Worm (Caenorhabditis elegans): ENCODE measurements around the gene marc-5.

marc-5 gene

ce11 chrII:12387487-12387886 is 8.2 kb upstream of the marc-5 start:
- TF ChIP-seq alr-1 (tag; optimal IDR thresholded peaks at IDR 0.05) = no peak
- TF ChIP-seq ceh-82 (tag; optimal IDR thresholded peaks at IDR 0.05) = no peak
- TF ChIP-seq nhr-25 (tag; optimal IDR thresholded peaks at IDR 0.05) = no peak
- no peak for TF ChIP-seq Y55F3AM.14 (GFP tag; optimal IDR thresholded peaks at IDR 0.05)
- no peak for TF ChIP-seq zag-1 (tag; optimal IDR thresholded peaks at IDR 0.05)
- TF ChIP-seq nhr-10 (tag; optimal IDR thresholded peaks at IDR 0.05) = no peak
- no peak for TF ChIP-seq unc-55 (GFP tag; optimal IDR thresholded peaks at IDR 0.05)
- TF ChIP-seq fos-1 (tag; optimal IDR thresholded peaks at IDR 0.05) = no peak
- no peak for TF ChIP-seq blmp-1 (tag; optimal IDR thresholded peaks at IDR 0.05; ENCODE audit: insufficient read depth)
- TF ChIP-seq nhr-77 (tag; optimal IDR thresholded peaks at IDR 0.05) = no peak
- no peak for TF ChIP-seq lin-39 (tag; optimal IDR thresholded peaks at IDR 0.05)
- no peak for TF ChIP-seq lsy-2 (tag; optimal IDR thresholded peaks at IDR 0.05)
- no peak for TF ChIP-seq ztf-4 (tag; optimal IDR thresholded peaks at IDR 0.05)
- TF ChIP-seq sma-9 (GFP tag; optimal IDR thresholded peaks at IDR 0.05) = no peak
- TF ChIP-seq sma-9 (tag; optimal IDR thresholded peaks at IDR 0.05) = no peak
- TF ChIP-seq peb-1 (tag; optimal IDR thresholded peaks at IDR 0.05) = no peak
- no peak for TF ChIP-seq nhr-12 (tag; optimal IDR thresholded peaks at IDR 0.05)
- no peak for TF ChIP-seq egl-27 (tag; optimal IDR thresholded peaks at IDR 0.05)
- TF ChIP-seq unc-62 (GFP tag; optimal IDR thresholded peaks at IDR 0.05) = no peak
- no peak for TF ChIP-seq dmd-4 (tag; optimal IDR thresholded peaks at IDR 0.05)
- TF ChIP-seq R02D3.7 (tag; optimal IDR thresholded peaks at IDR 0.05) = no peak

- no peak for TF ChIP-seq elt-3 (tag; optimal IDR thresholded peaks at IDR 0.05)
- no peak for TF ChIP-seq crh-2 (tag; optimal IDR thresholded peaks at IDR 0.05)
- no peak for TF ChIP-seq nhr-77 (tag; optimal IDR thresholded peaks at IDR 0.05)
- no peak for TF ChIP-seq blmp-1 (tag; optimal IDR thresholded peaks at IDR 0.05; ENCODE audit: insufficient read depth)
- no peak for TF ChIP-seq ztf-11 (tag; optimal IDR thresholded peaks at IDR 0.05)
- no peak for TF ChIP-seq nhr-23 (tag; optimal IDR thresholded peaks at IDR 0.05)
- TF ChIP-seq nhr-237 (tag; optimal IDR thresholded peaks at IDR 0.05) = no peak
- TF ChIP-seq alr-1 (tag; optimal IDR thresholded peaks at IDR 0.05) = no peak
- TF ChIP-seq nhr-12 (tag; optimal IDR thresholded peaks at IDR 0.05) = no peak
- no peak for TF ChIP-seq R02D3.7 (tag; optimal IDR thresholded peaks at IDR 0.05)
- TF ChIP-seq ceh-16 (tag; optimal IDR thresholded peaks at IDR 0.05) = no peak
- TF ChIP-seq mab-5 (tag; optimal IDR thresholded peaks at IDR 0.05) = no peak
These were observed 7.5 kb upstream of the marc-5 start, which contains the start of gene sre-42 for ce11 chrII:12386781-12387180. TSS of gene sre-42 (minus strand) at chrII:12386881.

DNA sequence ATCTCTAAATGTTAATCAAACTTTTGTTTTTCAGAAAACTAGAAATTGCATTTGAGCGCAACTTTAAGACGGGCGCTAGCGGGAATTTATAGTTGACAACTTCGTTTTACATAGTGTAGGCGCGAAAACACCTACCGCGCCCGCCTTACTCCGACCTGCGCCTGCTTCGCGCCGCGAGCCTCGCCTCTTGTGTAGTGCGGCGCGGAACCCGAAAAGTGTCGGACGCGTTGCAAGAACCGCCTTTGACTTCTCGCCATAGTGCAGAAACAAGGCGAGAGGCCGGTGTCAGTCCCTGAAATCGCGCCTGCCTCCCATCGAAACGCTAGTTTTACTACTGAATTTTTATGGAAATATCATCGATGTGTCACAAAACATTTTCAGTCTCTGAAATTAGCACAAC is 6.5 kb upstream of the marc-5 start:
- peak; percentile 61 for TF ChIP-seq snpc-4 (tag; optimal IDR thresholded peaks at IDR 0.05)
- TF ChIP-seq ztf-1 (GFP tag; conservative IDR thresholded peaks at IDR 0.05) = no peak

- peak; percentile 2 for TF ChIP-seq nhr-129 (tag; optimal IDR thresholded peaks at IDR 0.05)
- no peak for TF ChIP-seq peb-1 (tag; optimal IDR thresholded peaks at IDR 0.05)
- no peak for TF ChIP-seq ZK546.5 (tag; optimal IDR thresholded peaks at IDR 0.05)
- peak; percentile 17 for TF ChIP-seq lin-13 (GFP tag; optimal IDR thresholded peaks at IDR 0.05)
- TF ChIP-seq F13H6.1 (tag; optimal IDR thresholded peaks at IDR 0.05) = peak; percentile 22
- TF ChIP-seq nhr-11 (tag; optimal IDR thresholded peaks at IDR 0.05) = no peak
- TF ChIP-seq egl-27 (tag; optimal IDR thresholded peaks at IDR 0.05) = peak; percentile 22
- no peak for TF ChIP-seq ceh-16 (tag; optimal IDR thresholded peaks at IDR 0.05)
- TF ChIP-seq lin-39 (tag; optimal IDR thresholded peaks at IDR 0.05) = no peak
- peak; percentile 10 for TF ChIP-seq sma-9 (GFP tag; optimal IDR thresholded peaks at IDR 0.05)
- no peak for TF ChIP-seq sma-9 (tag; optimal IDR thresholded peaks at IDR 0.05)
- peak; percentile 59 for TF ChIP-seq C34F6.9 (tag; optimal IDR thresholded peaks at IDR 0.05)
- peak; percentile 67 for TF ChIP-seq unc-55 (GFP tag; optimal IDR thresholded peaks at IDR 0.05)
- TF ChIP-seq lsy-2 (tag; optimal IDR thresholded peaks at IDR 0.05) = peak in 1 of 2 experiments; percentile 48
- peak; percentile 90 for TF ChIP-seq snpc-4 (tag; optimal IDR thresholded peaks at IDR 0.05)
These were observed 3.6 kb upstream of the marc-5 start, which contains the start of gene btb-14 for ce11 chrII:12382625-12383562. TSS of gene btb-14 (plus strand) at chrII:12383463.
